Worm (Caenorhabditis elegans): ENCODE data around the gene ZK742.3.

- TF ChIP-seq F16B12.6 (tag; optimal IDR thresholded peaks at IDR 0.05) (peak; percentile 28), zag-1 (tag; optimal IDR thresholded peaks at IDR 0.05) (no peak), ceh-82 (tag; optimal IDR thresholded peaks at IDR 0.05) (peak in 2 of 3 experiments; percentile 20 to 78), hlh-17 (GFP tag; optimal IDR thresholded peaks at IDR 0.05; ENCODE audit: borderline replicate concordance) (no peak), C16A3.4 (tag; optimal IDR thresholded peaks at IDR 0.05) (peak; percentile 47), ztf-11 (tag; optimal IDR thresholded peaks at IDR 0.05) (no peak), ceh-8 (GFP tag; optimal IDR thresholded peaks at IDR 0.05) (no peak), dpl-1 (GFP tag; optimal IDR thresholded peaks at IDR 0.05) (peak; percentile 33 to 73 (median 38)), ces-1 (GFP tag; optimal IDR thresholded peaks at IDR 0.05) (no peak), mep-1 (tag; optimal IDR thresholded peaks at IDR 0.05) (peak; percentile 57), nhr-237 (tag; optimal IDR thresholded peaks at IDR 0.05) (no peak), fos-1 (tag; optimal IDR thresholded peaks at IDR 0.05) (no peak)
These were observed 5.5 kb downstream of the ZK742.3 start, which contains the start of gene uvs-1 for ce11 chrV:7804064-7804800.

Data from whole organism, L1 larva.